Worm (Caenorhabditis elegans) whole organism, L3 larva: ENCODE data around the gene H01M10.1.

Experiments used
- R02D3.7 ChIP-seq: fragments of 150-350 bp; optimal IDR thresholded peaks from 2 replicates; lab custom pipeline; 2014; ENCODE audit warnings: missing biosample characterization, missing genetic modification characterization
- ZK546.5 ChIP-seq: sonication (generic microtip); optimal IDR thresholded peaks from 2 replicates; lab custom pipeline; 2017; ENCODE audit warnings: missing biosample characterization, missing genetic modification characterization
- aly-2 ChIP-seq: fragments of 150-350 bp; optimal IDR thresholded peaks from 2 replicates; lab custom pipeline; 2014; ENCODE audit warnings: missing biosample characterization, missing genetic modification characterization
- ama-1 ChIP-seq: fragments of 150-350 bp; optimal IDR thresholded peaks from 2 replicates; lab custom pipeline; 2018
- ceh-16 ChIP-seq: sonication (generic microtip); optimal IDR thresholded peaks from 2 replicates; lab custom pipeline; 2017; ENCODE audit warnings: missing biosample characterization, missing genetic modification characterization
- ceh-28 ChIP-seq: fragments of 150-350 bp; optimal IDR thresholded peaks from 2 replicates; lab custom pipeline; 2014; ENCODE audit warnings: missing biosample characterization, missing genetic modification reagents, missing genetic modification characterization
- ceh-82 ChIP-seq: fragments of 150-350 bp; optimal IDR thresholded peaks from 2 replicates; lab custom pipeline; 2014; ENCODE audit warnings: missing biosample characterization, missing genetic modification characterization
- ceh-9 ChIP-seq: sonication (generic microtip); optimal IDR thresholded peaks from 2 replicates; lab custom pipeline; 2018; ENCODE audit warnings: missing biosample characterization, missing genetic modification characterization
- daf-12 ChIP-seq: fragments of 150-350 bp; optimal IDR thresholded peaks from 2 replicates; lab custom pipeline; 2014; ENCODE audit warnings: missing biosample characterization, missing genetic modification reagents, missing genetic modification characterization
- egl-27 ChIP-seq: sonication (generic microtip); optimal IDR thresholded peaks from 4 replicates; lab custom pipeline; 2017; ENCODE audit warnings: missing biosample characterization, missing genetic modification reagents, missing genetic modification characterization
- egl-5 ChIP-seq: fragments of 150-350 bp; optimal IDR thresholded peaks from 2 replicates; lab custom pipeline; 2017; ENCODE audit warnings: missing biosample characterization, missing genetic modification reagents, missing genetic modification characterization, inconsistent platforms
- elt-1 ChIP-seq: fragments of 150-350 bp; optimal IDR thresholded peaks from 2 replicates; lab custom pipeline; 2014; ENCODE audit warnings: missing biosample characterization, missing genetic modification characterization
- elt-2 ChIP-seq: sonication (generic microtip); optimal IDR thresholded peaks from 2 replicates; lab custom pipeline; 2016; ENCODE audit warnings: missing genetic modification reagents, mild to moderate bottlenecking, missing genetic modification characterization, missing compliant biosample characterization
- elt-3 ChIP-seq, 3 experiments: fragments of 150-350 bp in 1 of 3; sonication (generic microtip) in 2 of 3; optimal IDR thresholded peaks; 2 replicates in 2 of 3; 4 replicates in 1 of 3; lab custom pipeline; 2014 to 2017; ENCODE audit warnings: missing biosample characterization in 3 of 3, missing genetic modification characterization in 3 of 3
- eor-1 ChIP-seq, 2 experiments: fragments of 150-350 bp; optimal IDR thresholded peaks; 2 replicates each; lab custom pipeline; 2014 to 2018; ENCODE audit warnings: missing biosample characterization in 2 of 2, missing genetic modification characterization in 2 of 2
- fkh-10 ChIP-seq: sonication (generic microtip); optimal IDR thresholded peaks from 2 replicates; lab custom pipeline; 2017; ENCODE audit warnings: missing biosample characterization, missing genetic modification reagents, missing genetic modification characterization
- fkh-2 ChIP-seq: fragments of 150-350 bp; optimal IDR thresholded peaks from 2 replicates; lab custom pipeline; 2014; ENCODE audit warnings: missing biosample characterization, missing genetic modification reagents, missing genetic modification characterization
- fos-1 ChIP-seq: fragments of 150-350 bp; optimal IDR thresholded peaks from 2 replicates; lab custom pipeline; 2014; ENCODE audit warnings: missing biosample characterization, missing genetic modification characterization
- hmg-11 ChIP-seq: sonication (generic microtip); optimal IDR thresholded peaks from 2 replicates; lab custom pipeline; 2016; ENCODE audit warnings: missing genetic modification characterization, missing compliant biosample characterization
- jun-1 ChIP-seq: fragments of 150-350 bp; optimal IDR thresholded peaks from 2 replicates; lab custom pipeline; 2014; ENCODE audit warnings: missing biosample characterization, missing genetic modification reagents, missing genetic modification characterization
- lin-15B ChIP-seq: fragments of 150-350 bp; optimal IDR thresholded peaks from 2 replicates; lab custom pipeline; 2014; ENCODE audit warnings: missing biosample characterization, missing genetic modification characterization
- lin-39 ChIP-seq: fragments of 150-350 bp; optimal IDR thresholded peaks from 2 replicates; lab custom pipeline; 2018; ENCODE audit warnings: missing biosample characterization, missing genetic modification reagents, missing genetic modification characterization
- lsy-12 ChIP-seq: sonication (generic microtip); optimal IDR thresholded peaks from 2 replicates; lab custom pipeline; 2016; ENCODE audit warnings: mild to moderate bottlenecking, missing genetic modification characterization, missing compliant biosample characterization
- mdl-1 ChIP-seq: fragments of 150-350 bp; optimal IDR thresholded peaks from 2 replicates; lab custom pipeline; 2014; ENCODE audit warnings: missing biosample characterization, missing genetic modification characterization
- mml-1 ChIP-seq: fragments of 150-350 bp; sonication (generic microtip); optimal IDR thresholded peaks from 3 replicates; lab custom pipeline; 2014; ENCODE audit warnings: missing biosample characterization, missing genetic modification characterization
- nfya-1 ChIP-seq: sonication (generic microtip); optimal IDR thresholded peaks from 2 replicates; lab custom pipeline; 2017; ENCODE audit warnings: missing genetic modification characterization, mild to moderate bottlenecking, missing compliant biosample characterization, antibody characterized with exemption, moderate library complexity; ENCODE audit not compliant: insufficient read depth
- nhr-12 ChIP-seq: fragments of 150-350 bp; optimal IDR thresholded peaks from 2 replicates; lab custom pipeline; 2014; ENCODE audit warnings: missing biosample characterization, missing genetic modification characterization
- nhr-23 ChIP-seq: fragments of 150-350 bp; optimal IDR thresholded peaks from 2 replicates; lab custom pipeline; 2014; ENCODE audit warnings: missing biosample characterization, missing genetic modification reagents, missing genetic modification characterization
- nhr-237 ChIP-seq: fragments of 150-350 bp; optimal IDR thresholded peaks from 2 replicates; lab custom pipeline; 2014; ENCODE audit warnings: missing biosample characterization, missing genetic modification characterization
- nhr-25 ChIP-seq: sonication (generic microtip); optimal IDR thresholded peaks from 2 replicates; lab custom pipeline; 2017; ENCODE audit warnings: missing biosample characterization, missing genetic modification characterization
- nhr-28 ChIP-seq: fragments of 150-350 bp; optimal IDR thresholded peaks from 2 replicates; lab custom pipeline; 2014; ENCODE audit warnings: missing biosample characterization, missing genetic modification characterization
- nhr-43 ChIP-seq: sonication (generic microtip); optimal IDR thresholded peaks from 2 replicates; lab custom pipeline; 2016; ENCODE audit warnings: mild to moderate bottlenecking, missing genetic modification characterization, missing compliant biosample characterization; ENCODE audit not compliant: poor library complexity, severe bottlenecking
- nhr-67 ChIP-seq: fragments of 150-350 bp; optimal IDR thresholded peaks from 2 replicates; lab custom pipeline; 2014; ENCODE audit warnings: missing biosample characterization, missing genetic modification characterization
- nhr-76 ChIP-seq: fragments of 150-350 bp; sonication (generic microtip); optimal IDR thresholded peaks from 5 replicates; lab custom pipeline; 2014; ENCODE audit warnings: missing biosample characterization, missing genetic modification characterization
- nhr-77 ChIP-seq: fragments of 150-350 bp; optimal IDR thresholded peaks from 2 replicates; lab custom pipeline; 2014; ENCODE audit warnings: missing biosample characterization, missing genetic modification characterization
- pha-4 ChIP-seq: fragments of 150-350 bp; optimal IDR thresholded peaks from 2 replicates; lab custom pipeline; 2014; ENCODE audit warnings: missing biosample characterization, missing genetic modification reagents, missing genetic modification characterization
- pqm-1 ChIP-seq: fragments of 150-350 bp; optimal IDR thresholded peaks from 2 replicates; lab custom pipeline; 2017; ENCODE audit warnings: missing biosample characterization, missing genetic modification characterization, inconsistent platforms
- sea-2 ChIP-seq: fragments of 150-350 bp; sonication (generic microtip); optimal IDR thresholded peaks from 4 replicates; lab custom pipeline; 2014; ENCODE audit warnings: missing biosample characterization, missing genetic modification reagents, missing genetic modification characterization
- skn-1 ChIP-seq: fragments of 150-350 bp; optimal IDR thresholded peaks from 2 replicates; lab custom pipeline; 2014; ENCODE audit warnings: missing biosample characterization, missing genetic modification characterization
- tbx-2 ChIP-seq: sonication (generic microtip); optimal IDR thresholded peaks from 2 replicates; lab custom pipeline; 2016; ENCODE audit warnings: mild to moderate bottlenecking, missing genetic modification characterization, missing compliant biosample characterization
- unc-39 ChIP-seq: sonication (generic microtip); optimal IDR thresholded peaks from 4 replicates; lab custom pipeline; 2017; ENCODE audit warnings: missing biosample characterization, missing genetic modification characterization
- unc-62 ChIP-seq: fragments of 150-350 bp; sonication (generic microtip); optimal IDR thresholded peaks from 4 replicates; lab custom pipeline; 2014; ENCODE audit warnings: missing biosample characterization, missing genetic modification reagents, missing genetic modification characterization
- zag-1 ChIP-seq: fragments of 150-350 bp; optimal IDR thresholded peaks from 2 replicates; lab custom pipeline; 2014; ENCODE audit warnings: missing biosample characterization, missing genetic modification characterization
- ztf-11 ChIP-seq: fragments of 150-350 bp; optimal IDR thresholded peaks from 2 replicates; lab custom pipeline; 2014; ENCODE audit warnings: missing biosample characterization, missing genetic modification characterization
- ztf-4 ChIP-seq: fragments of 150-350 bp; optimal IDR thresholded peaks from 2 replicates; lab custom pipeline; 2014; ENCODE audit warnings: missing biosample characterization, missing genetic modification characterization

The H01M10.1 gene

DNA sequence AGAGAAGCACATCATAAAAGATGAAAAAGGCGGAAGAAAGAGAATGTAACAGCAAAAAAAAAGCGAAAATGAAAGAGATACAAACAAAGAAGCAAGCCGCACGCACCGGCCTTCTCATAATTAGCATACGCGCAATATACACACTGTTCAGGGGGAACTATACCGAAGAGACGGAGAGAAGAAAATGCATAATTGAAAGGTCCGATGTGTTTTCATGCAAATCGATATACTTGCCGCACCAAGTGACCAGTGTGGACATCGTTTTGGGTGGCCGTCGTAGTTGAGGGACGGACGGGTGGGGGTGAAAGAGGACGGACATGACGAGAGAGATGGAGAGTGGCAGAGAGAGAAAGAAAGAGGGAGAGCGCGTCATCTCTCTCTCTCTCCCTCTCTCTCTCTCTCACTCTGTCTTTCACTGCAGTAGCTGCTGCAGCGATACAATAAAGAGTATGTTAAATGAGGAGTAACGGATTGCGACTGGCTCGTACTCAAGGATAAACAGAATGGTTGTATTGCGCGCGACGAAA is 44.1 kb downstream of the H01M10.1 start (continued):
- peak; percentile 37 for TF ChIP-seq jun-1 (tag; lab: Kevin White, UChicago)
- peak; percentile 54 for TF ChIP-seq tbx-2 (tag; lab: Kevin White, UChicago)
- TF ChIP-seq elt-2 (tag; lab: Kevin White, UChicago): no peak
- TF ChIP-seq pqm-1 (tag; lab: Kevin White, UChicago): no peak
- TF ChIP-seq fos-1 (tag; lab: Kevin White, UChicago): no peak

DNA sequence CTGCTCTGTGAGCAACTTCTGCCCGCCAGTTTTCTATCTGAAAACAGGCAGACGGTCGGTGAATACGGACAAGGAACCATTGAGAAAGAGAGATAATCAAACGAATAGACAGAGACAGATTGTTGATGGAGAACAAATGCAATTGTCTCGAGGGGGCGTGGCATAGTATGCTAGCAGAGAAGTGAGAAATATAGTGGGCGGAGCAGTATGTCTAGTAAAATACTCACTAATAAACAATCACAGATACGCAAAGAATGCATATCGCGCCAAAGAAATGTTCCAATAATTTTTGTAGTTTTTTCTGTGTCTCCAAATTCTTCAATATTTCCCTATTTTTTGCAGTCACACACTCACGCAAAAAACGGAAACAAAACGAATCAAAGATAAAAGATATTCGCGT is 48.0 kb downstream of the H01M10.1 start, which contains the start of gene tbc-12:
Gene tbc-12 (minus strand): TSS at position 101 of the 400 bp plus-strand sequence.
- TF ChIP-seq fkh-2 (tag; lab: Kevin White, UChicago) (no peak), eor-1 (tag; optimal IDR thresholded peaks at IDR 0.05; lab: Kevin White, UChicago) (no peak), mml-1 (no peak), unc-39 (tag; lab: Kevin White, UChicago) (no peak), pha-4 (tag; lab: Kevin White, UChicago) (no peak), nhr-77 (tag; lab: Kevin White, UChicago) (no peak), nhr-12 (tag; lab: Kevin White, UChicago) (no peak), ceh-28 (tag; lab: Kevin White, UChicago) (no peak), ZK546.5 (tag; lab: Kevin White, UChicago) (no peak), daf-12 (tag; lab: Kevin White, UChicago) (no peak), nhr-43 (tag; lab: Kevin White, UChicago) (no peak), lsy-12 (tag; lab: Kevin White, UChicago) (no peak), lin-39 (tag; lab: Kevin White, UChicago) (no peak), egl-5 (tag; lab: Kevin White, UChicago) (no peak)

DNA sequence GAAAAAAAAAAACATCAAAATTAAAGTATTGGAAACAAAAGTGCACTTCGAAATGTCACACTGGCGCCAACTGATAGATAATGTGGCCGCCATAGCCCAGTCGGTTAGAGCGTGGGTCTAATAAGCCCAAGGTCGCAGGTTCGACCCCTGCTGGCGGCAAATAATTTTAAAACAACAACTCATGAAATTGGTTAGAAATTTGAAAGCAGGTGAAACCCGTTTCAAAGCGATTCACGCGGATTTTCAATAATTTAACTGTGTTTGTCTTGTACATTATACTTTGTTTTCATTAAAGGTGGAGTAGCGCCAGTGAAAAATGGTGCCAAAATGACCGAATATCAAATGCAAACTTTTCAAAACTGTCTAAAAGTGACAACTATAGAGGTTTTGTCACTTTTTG is 49.1 kb downstream of the H01M10.1 start:
- TF ChIP-seq ztf-11 (tag; lab: Kevin White, UChicago) (no peak), mml-1 (no peak), lin-15B (tag; lab: Kevin White, UChicago) (no peak), ceh-9 (tag; lab: Kevin White, UChicago) (no peak), unc-62 (GFP tag; lab: Kevin White, UChicago) (no peak), lsy-12 (tag; lab: Kevin White, UChicago) (peak; percentile 0), pqm-1 (tag; lab: Kevin White, UChicago) (peak; percentile 34), ztf-4 (tag; lab: Kevin White, UChicago) (no peak), nhr-237 (tag; lab: Kevin White, UChicago) (no peak), elt-3 (tag; optimal IDR thresholded peaks at IDR 0.05; lab: Kevin White, UChicago) (no peak), ama-1 (no peak), egl-5 (tag; lab: Kevin White, UChicago) (no peak), fkh-2 (tag; lab: Kevin White, UChicago) (no peak), aly-2 (tag; lab: Kevin White, UChicago) (no peak), jun-1 (tag; lab: Kevin White, UChicago) (no peak), eor-1 (tag; optimal IDR thresholded peaks at IDR 0.05; lab: Kevin White, UChicago) (no peak), ceh-82 (tag; lab: Kevin White, UChicago) (no peak), ceh-28 (tag; lab: Kevin White, UChicago) (no peak), nhr-25 (tag; lab: Kevin White, UChicago) (peak; percentile 26), skn-1 (tag; lab: Kevin White, UChicago) (no peak), nhr-67 (tag; lab: Kevin White, UChicago) (no peak), elt-1 (no peak), fos-1 (tag; lab: Kevin White, UChicago) (no peak), pha-4 (tag; lab: Kevin White, UChicago) (peak; percentile 14), egl-27 (tag; lab: Kevin White, UChicago) (no peak), nhr-77 (tag; lab: Kevin White, UChicago) (no peak), nhr-28 (tag; lab: Kevin White, UChicago) (no peak), ZK546.5 (tag; lab: Kevin White, UChicago) (no peak), nfya-1 (peak; percentile 16), nhr-43 (tag; lab: Kevin White, UChicago) (peak; percentile 55), hmg-11 (no peak), mdl-1 (no peak), tbx-2 (tag; lab: Kevin White, UChicago) (no peak), nhr-23 (no peak), nhr-12 (tag; lab: Kevin White, UChicago) (no peak), sea-2 (GFP tag; lab: Kevin White, UChicago) (no peak), unc-39 (tag; lab: Kevin White, UChicago) (no peak), lin-39 (tag; lab: Kevin White, UChicago) (no peak), elt-2 (tag; lab: Kevin White, UChicago) (peak; percentile 54), nhr-76 (tag; lab: Kevin White, UChicago) (no peak), ceh-16 (tag; lab: Kevin White, UChicago) (no peak), R02D3.7 (no peak), zag-1 (no peak), fkh-10 (GFP tag; lab: Kevin White, UChicago) (no peak)
